Fruit fly (Drosophila melanogaster) whole organism, embryonic: Measurements from ENCODE around the gene superdeath.

Experiments
- Antp ChIP-seq: fragments of 200-800 bp; sonication (Bioruptor generic); optimal IDR thresholded peaks from 3 replicates; lab custom pipeline; 2016; ENCODE audit warnings: missing biosample characterization, missing genetic modification characterization
- Atf6 ChIP-seq: fragments of 200-800 bp; sonication (Bioruptor generic); IDR thresholded peaks from 2 replicates; pipeline ENCODE4 v1.3.6; 2022; ENCODE audit warnings: missing biosample characterization, missing genetic modification characterization
- Awh ChIP-seq: fragments of 200-800 bp; sonication (Bioruptor generic); IDR thresholded peaks from 2 replicates; pipeline ENCODE4, ENCODE4 v1.3.6; 2022; ENCODE audit warnings: missing biosample characterization, missing genetic modification characterization
- Bgb ChIP-seq: fragments of 200-800 bp; sonication (Bioruptor generic); IDR thresholded peaks from 2 replicates; pipeline ENCODE4 v1.3.6; 2022; ENCODE audit warnings: missing biosample characterization, missing genetic modification characterization; ENCODE audit not compliant: partially characterized antibody
- BtbVII ChIP-seq: fragments of 200-800 bp; sonication (Bioruptor generic); optimal IDR thresholded peaks from 3 replicates; lab custom pipeline; 2017; ENCODE audit warnings: missing biosample characterization, mild to moderate bottlenecking, missing genetic modification characterization
- Bteb2 ChIP-seq: fragments of 200-800 bp; sonication (Bioruptor generic); optimal IDR thresholded peaks from 2 replicates; lab custom pipeline; 2016; ENCODE audit warnings: missing biosample characterization, missing genetic modification characterization
- CG11247 ChIP-seq: fragments of 200-800 bp; sonication (Bioruptor generic); IDR thresholded peaks from 2 replicates; pipeline ENCODE4 v1.3.6; 2022; ENCODE audit warnings: missing biosample characterization, missing genetic modification characterization
- CG11456 ChIP-seq: fragments of 200-800 bp; sonication (Bioruptor generic); IDR thresholded peaks from 3 replicates; pipeline ENCODE4 v1.3.6; 2022; ENCODE audit warnings: missing biosample characterization, missing genetic modification characterization
- CG12769 ChIP-seq: fragments of 200-800 bp; sonication (Bioruptor generic); optimal IDR thresholded peaks from 2 replicates; lab custom pipeline; 2019; ENCODE audit warnings: missing biosample characterization, mild to moderate bottlenecking, missing genetic modification characterization, moderate library complexity
- CG12942 ChIP-seq: fragments of 200-800 bp; sonication (Bioruptor generic); optimal IDR thresholded peaks from 3 replicates; lab custom pipeline; 2016; ENCODE audit warnings: missing biosample characterization, missing genetic modification characterization
- CG13123 ChIP-seq: fragments of 200-800 bp; sonication (Bioruptor generic); optimal IDR thresholded peaks from 2 replicates; lab custom pipeline; 2016; ENCODE audit warnings: missing biosample characterization, missing genetic modification characterization
- CG17802 ChIP-seq: fragments of 200-800 bp; sonication (Bioruptor generic); optimal IDR thresholded peaks from 2 replicates; lab custom pipeline; 2018; ENCODE audit warnings: missing biosample characterization, mild to moderate bottlenecking, missing genetic modification characterization, moderate library complexity
- CG18599 ChIP-seq: fragments of 200-800 bp; sonication (Bioruptor generic); optimal IDR thresholded peaks from 3 replicates; lab custom pipeline; 2017; ENCODE audit warnings: missing biosample characterization, missing genetic modification characterization, mild to moderate bottlenecking, moderate library complexity, missing genetic modification reagents
- CG2712 ChIP-seq: fragments of 200-800 bp; optimal IDR thresholded peaks from 3 replicates; lab custom pipeline; 2019; ENCODE audit warnings: missing biosample characterization, mild to moderate bottlenecking, missing genetic modification characterization, moderate library complexity
- CG31365 ChIP-seq: fragments of 200-800 bp; sonication (Bioruptor generic); optimal IDR thresholded peaks from 2 replicates; lab custom pipeline; 2018; ENCODE audit warnings: missing biosample characterization, mild to moderate bottlenecking, missing genetic modification characterization
- CG32532 ChIP-seq: fragments of 200-800 bp; sonication (Bioruptor generic); IDR thresholded peaks from 2 replicates; pipeline ENCODE4 v1.3.6; 2022; ENCODE audit warnings: missing biosample characterization, missing genetic modification characterization
- CG6272 ChIP-seq: fragments of 200-800 bp; sonication (Bioruptor generic); IDR thresholded peaks from 2 replicates; pipeline ENCODE4 v1.3.6; 2022; ENCODE audit warnings: missing biosample characterization, missing genetic modification characterization
- CG7786 ChIP-seq: fragments of 200-800 bp; sonication (Bioruptor generic); optimal IDR thresholded peaks from 2 replicates; lab custom pipeline; 2016; ENCODE audit warnings: missing biosample characterization, missing genetic modification characterization
- CG8290 ChIP-seq, 3 experiments: fragments of 200-800 bp; sonication (Bioruptor generic); optimal IDR thresholded peaks; 2 replicates each; lab custom pipeline; 2016 to 2019; ENCODE audit warnings: missing biosample characterization in 3 of 3, missing genetic modification characterization in 3 of 3, mild to moderate bottlenecking in 2 of 3, moderate library complexity in 1 of 3
- CHES-1-like ChIP-seq: fragments of 200-800 bp; sonication (Bioruptor generic); optimal IDR thresholded peaks from 2 replicates; lab custom pipeline; 2016; ENCODE audit warnings: missing biosample characterization, missing genetic modification characterization
- Camta ChIP-seq: fragments of 200-800 bp; sonication (Bioruptor generic); optimal IDR thresholded peaks from 2 replicates; lab custom pipeline; 2016; ENCODE audit warnings: missing biosample characterization, missing genetic modification characterization
- Dfd ChIP-seq, 2 experiments: fragments of >200 bp; optimal IDR thresholded peaks; 2 replicates each; lab custom pipeline; 2017; ENCODE audit warnings: missing biosample characterization in 2 of 2, missing genetic modification characterization in 2 of 2
- Ets97D ChIP-seq: fragments of 200-800 bp; sonication (Bioruptor generic); optimal IDR thresholded peaks from 3 replicates; lab custom pipeline; 2016; ENCODE audit warnings: missing biosample characterization, missing genetic modification characterization
- Hey ChIP-seq: fragments of 200-800 bp; sonication (Bioruptor generic); optimal IDR thresholded peaks from 3 replicates; lab custom pipeline; 2018; ENCODE audit warnings: missing biosample characterization, mild to moderate bottlenecking, missing genetic modification characterization
- Lhr ChIP-seq: fragments of 200-800 bp; sonication (Bioruptor generic); optimal IDR thresholded peaks from 3 replicates; lab custom pipeline; 2017; ENCODE audit warnings: mild to moderate bottlenecking, missing biosample characterization, missing genetic modification reagents, missing genetic modification characterization
- Med ChIP-seq: fragments of 200-800 bp; sonication (Bioruptor generic); peaks from one replicate; lab custom pipeline; 2016; ENCODE audit warnings: missing biosample characterization, missing genetic modification characterization, mild to moderate bottlenecking, inconsistent platforms, moderate library complexity
- NK7.1 ChIP-seq: fragments of 200-800 bp; sonication (Bioruptor generic); optimal IDR thresholded peaks from 3 replicates; lab custom pipeline; 2016; ENCODE audit warnings: missing biosample characterization, missing genetic modification characterization
- Nf-YB ChIP-seq: fragments of 200-800 bp; sonication (Bioruptor generic); optimal IDR thresholded peaks from 3 replicates; lab custom pipeline; 2019; ENCODE audit warnings: missing biosample characterization, mild to moderate bottlenecking, missing genetic modification characterization, moderate library complexity
- Oaz ChIP-seq: fragments of 200-800 bp; sonication (Bioruptor generic); IDR thresholded peaks from 2 replicates; pipeline ENCODE4 v1.3.6; 2022; ENCODE audit warnings: missing biosample characterization, missing genetic modification characterization
- Opbp ChIP-seq: fragments of 200-800 bp; sonication (Bioruptor generic); IDR thresholded peaks from 3 replicates; pipeline ENCODE4 v1.3.6; 2022; ENCODE audit warnings: missing biosample characterization, missing genetic modification characterization; ENCODE audit not compliant: partially characterized antibody
- Optix ChIP-seq: fragments of 200-800 bp; sonication (Bioruptor generic); IDR thresholded peaks from 3 replicates; pipeline ENCODE4 v1.3.6; 2022; ENCODE audit warnings: missing biosample characterization, missing genetic modification characterization
- Spps ChIP-seq: fragments of 200-800 bp; sonication (Bioruptor generic); optimal IDR thresholded peaks from 2 replicates; lab custom pipeline; 2018; ENCODE audit warnings: missing biosample characterization, mild to moderate bottlenecking, missing genetic modification characterization
- bsh ChIP-seq, 2 experiments: fragments of 200-800 bp; sonication (Bioruptor generic); optimal IDR thresholded peaks; 2 replicates each; lab custom pipeline; 2017 to 2018; ENCODE audit warnings: mild to moderate bottlenecking in 2 of 2, missing biosample characterization in 2 of 2, missing genetic modification characterization in 2 of 2, moderate library complexity in 1 of 2
- btn ChIP-seq: fragments of 200-800 bp; sonication (Bioruptor generic); optimal IDR thresholded peaks from 2 replicates; lab custom pipeline; 2016; ENCODE audit warnings: missing biosample characterization, missing genetic modification characterization
- crol ChIP-seq: fragments of 200-800 bp; sonication (Bioruptor generic); IDR thresholded peaks from 2 replicates; pipeline ENCODE4 v1.3.6; 2022; ENCODE audit warnings: missing biosample characterization, missing genetic modification characterization
- gcm2 ChIP-seq: fragments of 200-800 bp; sonication (Bioruptor generic); optimal IDR thresholded peaks from 2 replicates; lab custom pipeline; 2016; ENCODE audit warnings: missing biosample characterization, missing genetic modification characterization
- lab ChIP-seq: fragments of 200-800 bp; sonication (Bioruptor generic); optimal IDR thresholded peaks from 3 replicates; lab custom pipeline; 2017; ENCODE audit warnings: missing biosample characterization, missing genetic modification characterization, mild to moderate bottlenecking, moderate library complexity, missing genetic modification reagents
- lmd ChIP-seq: fragments of 200-800 bp; sonication (Bioruptor generic); IDR thresholded peaks from 2 replicates; pipeline ENCODE4 v1.3.6; 2022; ENCODE audit warnings: missing biosample characterization, missing genetic modification characterization
- onecut ChIP-seq: fragments of 200-800 bp; sonication (Bioruptor generic); IDR thresholded peaks from 2 replicates; pipeline ENCODE4 v1.3.6; 2022; ENCODE audit warnings: missing biosample characterization, missing genetic modification characterization
- otp ChIP-seq: fragments of 200-800 bp; sonication (Bioruptor generic); IDR thresholded peaks from 3 replicates; pipeline ENCODE4, ENCODE4 v1.3.6; 2022; ENCODE audit warnings: missing biosample characterization, missing genetic modification characterization
- pzg ChIP-seq: fragments of 200-800 bp; sonication (Bioruptor generic); optimal IDR thresholded peaks from 3 replicates; lab custom pipeline; 2018; ENCODE audit warnings: missing biosample characterization, mild to moderate bottlenecking, missing genetic modification characterization, moderate library complexity
- salm ChIP-seq: fragments of 200-800 bp; sonication (Bioruptor generic); optimal IDR thresholded peaks from 2 replicates; lab custom pipeline; 2018; ENCODE audit warnings: missing biosample characterization, mild to moderate bottlenecking, missing genetic modification characterization
- scrt ChIP-seq: fragments of 200-800 bp; sonication (Bioruptor generic); optimal IDR thresholded peaks from 2 replicates; lab custom pipeline; 2018; ENCODE audit warnings: missing biosample characterization, mild to moderate bottlenecking, missing genetic modification characterization, moderate library complexity
- sens ChIP-seq: fragments of 200-800 bp; sonication (Bioruptor generic); peaks from one replicate; lab custom pipeline; 2016; ENCODE audit warnings: missing biosample characterization, missing genetic modification characterization
- seq ChIP-seq: fragments of 200-800 bp; sonication (Bioruptor generic); IDR thresholded peaks from 2 replicates; pipeline ENCODE4 v1.3.6; 2022; ENCODE audit warnings: missing biosample characterization, missing genetic modification characterization
- slp2 ChIP-seq: fragments of 200-800 bp; sonication (Bioruptor generic); optimal IDR thresholded peaks from 2 replicates; lab custom pipeline; 2016; ENCODE audit warnings: missing biosample characterization, missing genetic modification characterization
- sna ChIP-seq: fragments of 200-800 bp; sonication (Bioruptor generic); IDR thresholded peaks from 2 replicates; pipeline ENCODE4 v1.3.6; 2022; ENCODE audit warnings: missing biosample characterization, missing genetic modification characterization; ENCODE audit not compliant: partially characterized antibody
- zf30C ChIP-seq: fragments of 200-800 bp; sonication (Bioruptor generic); optimal IDR thresholded peaks from 3 replicates; lab custom pipeline; 2018; ENCODE audit warnings: missing biosample characterization, mild to moderate bottlenecking, missing genetic modification characterization

Gene superdeath

DNA sequence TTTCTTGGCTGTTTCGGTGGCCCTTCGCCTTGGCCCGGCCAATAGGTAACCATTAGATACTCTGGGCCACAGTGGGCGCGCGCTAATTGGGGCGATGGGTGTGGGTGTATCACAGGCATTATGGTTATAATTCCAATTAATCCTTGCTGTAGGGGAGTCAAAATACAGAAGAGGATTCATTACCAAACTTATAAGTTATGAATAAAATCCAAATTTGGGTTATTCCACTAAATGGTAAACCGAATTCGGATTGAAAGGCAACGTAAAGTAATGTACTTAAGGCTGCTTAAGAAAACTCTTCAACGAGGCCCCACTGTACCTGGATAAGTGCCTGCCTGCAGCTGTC, 48.8 kb upstream of the superdeath start (continued):
- peak; percentile 43 for TF ChIP-seq scrt (GFP tag; lab: Kevin White, UChicago)
- peak; percentile 45 for TF ChIP-seq CG2712

DNA sequence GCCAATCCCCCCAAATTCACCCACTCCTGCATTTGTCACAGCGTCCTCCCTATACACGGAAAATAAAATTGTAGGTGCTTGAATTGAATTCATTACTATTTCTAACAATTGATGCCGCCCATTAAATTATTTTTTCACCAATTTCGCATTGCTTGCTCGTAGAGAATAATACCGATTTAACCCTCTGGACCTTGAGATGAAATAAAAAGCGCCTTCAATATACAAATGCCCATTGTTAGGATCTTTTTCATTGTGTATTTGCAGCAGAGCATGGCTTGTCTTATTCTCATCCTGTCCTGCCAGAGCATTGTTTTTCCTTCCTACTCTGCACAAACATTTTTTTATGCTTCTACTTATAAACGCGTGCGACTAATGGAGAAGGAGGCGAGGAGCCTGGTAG, 46.9 kb upstream of the superdeath start:
- TF ChIP-seq Antp (GFP tag; lab: Kevin White, UChicago): no peak
- TF ChIP-seq lab: peak; percentile 9
- 0 out of 3 replicates have a peak, but pooled peaks have one; percentile 17 for TF ChIP-seq Optix (GFP tag; lab: Robert Waterston, UW)
- TF ChIP-seq CG18599 (GFP tag; lab: Kevin White, UChicago): peak; percentile 51
- TF ChIP-seq bsh (GFP tag; optimal IDR thresholded peaks at IDR 0.05; lab: Kevin White, UChicago): peak in 1 of 2 experiments; percentile 12
- peak; percentile 29 for TF ChIP-seq sens (GFP tag; lab: Kevin White, UChicago)
- TF ChIP-seq Ets97D (GFP tag; lab: Kevin White, UChicago): no peak
- TF ChIP-seq Med (GFP tag; lab: Kevin White, UChicago): peak; percentile 15

DNA sequence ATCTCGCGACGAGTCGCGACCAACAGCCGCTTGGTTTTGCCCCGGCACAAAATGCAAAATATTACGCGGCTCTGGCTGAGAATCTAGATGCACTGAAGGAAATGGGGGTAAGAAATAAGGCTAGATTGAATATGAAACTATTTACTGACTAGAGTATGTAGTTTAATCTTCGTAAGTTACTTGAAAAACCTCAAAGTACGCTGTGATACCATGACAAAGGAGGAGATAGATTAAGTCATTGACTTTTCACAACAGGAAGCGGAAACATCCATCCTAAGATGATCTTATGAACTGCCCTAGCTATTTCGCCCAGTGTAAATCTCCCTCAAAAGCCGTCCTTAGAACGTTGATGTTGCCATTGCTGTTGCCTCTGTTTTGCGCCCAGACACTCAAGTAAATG, 44.3 kb upstream of the superdeath start:
- no peak for TF ChIP-seq CG12769 (tag; lab: Kevin White, UChicago)
- no peak for TF ChIP-seq sna
- no peak for TF ChIP-seq CG11247 (GFP tag; lab: Robert Waterston, UW)
- 0 out of 3 replicates have a peak, but pooled peaks have one; percentile 45 for TF ChIP-seq CG11456 (GFP tag; lab: Robert Waterston, UW)
- TF ChIP-seq CG8290 (GFP tag; optimal IDR thresholded peaks at IDR 0.05; lab: Kevin White, UChicago): no peak
- no peak for TF ChIP-seq CG8290 (tag; optimal IDR thresholded peaks at IDR 0.05; lab: Kevin White, UChicago)
- TF ChIP-seq seq (GFP tag; lab: Robert Waterston, UW): no peak
- TF ChIP-seq Atf6: 0 out of 2 replicates have a peak, but pooled peaks have one; percentile 7
- no peak for TF ChIP-seq onecut (GFP tag; lab: Robert Waterston, UW)
- no peak for TF ChIP-seq Awh (GFP tag; lab: Robert Waterston, UW)
- no peak for TF ChIP-seq Opbp (GFP tag; lab: Robert Waterston, UW)
- TF ChIP-seq Camta (GFP tag; lab: Kevin White, UChicago): no peak
- TF ChIP-seq zf30C (GFP tag; lab: Kevin White, UChicago): peak; percentile 11
- no peak for TF ChIP-seq crol
- TF ChIP-seq Bgb (GFP tag; lab: Robert Waterston, UW): no peak
- TF ChIP-seq pzg: no peak
- no peak for TF ChIP-seq Hey
- TF ChIP-seq CG13123 (GFP tag; lab: Kevin White, UChicago): no peak
- no peak for TF ChIP-seq CG17802 (tag; lab: Kevin White, UChicago)
- TF ChIP-seq BtbVII (GFP tag; lab: Kevin White, UChicago): no peak
- TF ChIP-seq CG6272 (GFP tag; lab: Robert Waterston, UW): no peak
- no peak for TF ChIP-seq lmd (GFP tag; lab: Robert Waterston, UW)
- TF ChIP-seq slp2: no peak
- TF ChIP-seq btn (GFP tag; lab: Kevin White, UChicago): no peak
- TF ChIP-seq CG7786 (GFP tag; lab: Kevin White, UChicago): no peak
- no peak for TF ChIP-seq Oaz (GFP tag; lab: Robert Waterston, UW)
- no peak for TF ChIP-seq CG31365 (tag; lab: Kevin White, UChicago)
- no peak for TF ChIP-seq Dfd (GFP tag; optimal IDR thresholded peaks at IDR 0.05; lab: Kevin White, UChicago)
- no peak for TF ChIP-seq Nf-YB (GFP tag; lab: Kevin White, UChicago)
- no peak for TF ChIP-seq gcm2 (GFP tag; lab: Kevin White, UChicago)
- TF ChIP-seq CHES-1-like (GFP tag; lab: Kevin White, UChicago): no peak
- TF ChIP-seq sens (GFP tag; lab: Kevin White, UChicago): peak; percentile 78
- no peak for TF ChIP-seq Lhr (GFP tag; lab: Kevin White, UChicago)
- no peak for TF ChIP-seq NK7.1
- TF ChIP-seq salm: no peak
- TF ChIP-seq Bteb2: no peak
- no peak for TF ChIP-seq Spps (tag; lab: Kevin White, UChicago)
- no peak for TF ChIP-seq CG12942 (GFP tag; lab: Kevin White, UChicago)
- TF ChIP-seq CG32532: no peak
- TF ChIP-seq otp (GFP tag; lab: Robert Waterston, UW): peak; percentile 30; the same call in 1 of the 3 replicates
